Worm (Caenorhabditis elegans): Measurements from ENCODE around the gene col-44.
A peak's percentile ranks its signal among the peaks of the same experiment; 100 is the strongest.

The col-44 gene

ce11 chrX:13600136-13600535 is 8.9 kb downstream of the col-44 start, which contains the start of gene F54B11.7:
Gene F54B11.7, plus strand, starts transcription at chrX:13600436.
- TF ChIP-seq F52B5.7 (tag; optimal IDR thresholded peaks at IDR 0.05): no peak
- no peak for TF ChIP-seq sptf-2 (GFP tag; optimal IDR thresholded peaks at IDR 0.05)
- TF ChIP-seq repo-1 (tag; optimal IDR thresholded peaks at IDR 0.05): no peak
- TF ChIP-seq attf-6 (GFP tag; IDR thresholded peaks at IDR 0.05): no peak
- TF ChIP-seq F49E8.2 (tag; optimal IDR thresholded peaks at IDR 0.05; ENCODE audit: insufficient read depth): no peak
- TF ChIP-seq rcor-1 (GFP tag; IDR thresholded peaks at IDR 0.05): no peak

- TF ChIP-seq sea-2 (GFP tag; IDR thresholded peaks at IDR 0.05): no peak
- no peak for TF ChIP-seq cebp-1 (GFP tag; IDR thresholded peaks at IDR 0.05)
- TF ChIP-seq cebp-1 (tag; optimal IDR thresholded peaks at IDR 0.05): no peak
- TF ChIP-seq ekl-4 (GFP tag; IDR thresholded peaks at IDR 0.05): peak; percentile 14; the same call in 1 of the 2 replicates
- TF ChIP-seq madf-3 (GFP tag; IDR thresholded peaks at IDR 0.05): no peak
These were observed 12.6 kb downstream of the col-44 start, which contains the start of gene F54B11.8 for ce11 chrX:13603826-13604225. Gene F54B11.8, minus strand, starts transcription at chrX:13603926.

- TF ChIP-seq tlf-1 (GFP tag; optimal IDR thresholded peaks at IDR 0.05) (no peak), gei-17 (GFP tag; optimal IDR thresholded peaks at IDR 0.05) (no peak), ZK185.1 (tag; optimal IDR thresholded peaks at IDR 0.05; ENCODE audit: poor library complexity, severe bottlenecking) (no peak), madf-10 (tag; optimal IDR thresholded peaks at IDR 0.05) (no peak), unc-62 (GFP tag; optimal IDR thresholded peaks at IDR 0.05) (no peak), B0336.3 (GFP tag; IDR thresholded peaks at IDR 0.05) (no peak), aptf-2 (GFP tag; conservative IDR thresholded peaks at IDR 0.05) (no peak), somi-1 (GFP tag; optimal IDR thresholded peaks at IDR 0.05) (no peak), efl-1 (GFP tag; optimal IDR thresholded peaks at IDR 0.05) (no peak), C17E4.6 (GFP tag; IDR thresholded peaks at IDR 0.05) (no peak), ceh-40 (GFP tag; IDR thresholded peaks at IDR 0.05) (no peak), ztf-18 (tag; optimal IDR thresholded peaks at IDR 0.05) (no peak), nhr-179 (tag; optimal IDR thresholded peaks at IDR 0.05) (no peak), madf-3 (GFP tag; IDR thresholded peaks at IDR 0.05) (no peak), egl-18 (GFP tag; IDR thresholded peaks at IDR 0.05) (no peak), repo-1 (tag; optimal IDR thresholded peaks at IDR 0.05) (no peak), attf-5 (GFP tag; optimal IDR thresholded peaks at IDR 0.05) (no peak), nhr-90 (tag; optimal IDR thresholded peaks at IDR 0.05) (no peak), lin-35 (GFP tag; optimal IDR thresholded peaks at IDR 0.05) (no peak)
These were observed 13.8 kb downstream of the col-44 start, which contains the start of gene F54B11.9 for ce11 chrX:13604946-13605617. Gene F54B11.9, plus strand, starts transcription at chrX:13605567.

ce11 chrX:13605854-13606253 is 14.6 kb downstream of the col-44 start:
- no peak for TF ChIP-seq aptf-2 (GFP tag; conservative IDR thresholded peaks at IDR 0.05)
- no peak for TF ChIP-seq snpc-4 (GFP tag; optimal IDR thresholded peaks at IDR 0.05)
- TF ChIP-seq snpc-4 (tag; optimal IDR thresholded peaks at IDR 0.05): peak in 2 of 4 experiments; percentile 75 to 84

ce11 chrX:13610040-13610439 is 18.8 kb downstream of the col-44 start:
- TF ChIP-seq F57C9.4 (tag; optimal IDR thresholded peaks at IDR 0.05) (no peak), let-526 (GFP tag; IDR thresholded peaks at IDR 0.05) (no peak), dpl-1 (GFP tag; optimal IDR thresholded peaks at IDR 0.05) (no peak), lsy-27 (tag; optimal IDR thresholded peaks at IDR 0.05; ENCODE audit: borderline replicate concordance, insufficient read depth) (no peak), ztf-28 (GFP tag; IDR thresholded peaks at IDR 0.05) (no peak), ztf-26 (tag; optimal IDR thresholded peaks at IDR 0.05) (no peak), gei-17 (GFP tag; optimal IDR thresholded peaks at IDR 0.05) (no peak), pbrm-1 (GFP tag; IDR thresholded peaks at IDR 0.05) (no peak), mel-28 (tag; optimal IDR thresholded peaks at IDR 0.05; ENCODE audit: borderline replicate concordance) (no peak), zfh-2 (GFP tag; conservative IDR thresholded peaks at IDR 0.05) (no peak), snpc-1.3 (tag; optimal IDR thresholded peaks at IDR 0.05; ENCODE audit: insufficient read depth) (no peak), nfya-2 (GFP tag; IDR thresholded peaks at IDR 0.05) (no peak), athp-1 (tag; optimal IDR thresholded peaks at IDR 0.05) (no peak), nhr-27 (tag; optimal IDR thresholded peaks at IDR 0.05) (no peak)
